Fruit fly (Drosophila melanogaster): ENCODE measurements around the gene CG33710.

Gene CG33710

dm6 chr3L:19928435-19929011, 24.1 kb downstream of the CG33710 start, which contains the start of the genes CG8004 and RhoGDI (continued):
- TF ChIP-seq CG13123 (GFP tag; optimal IDR thresholded peaks at IDR 0.05), result peak; percentile 45
- TF ChIP-seq Sry-β (GFP tag; optimal IDR thresholded peaks at IDR 0.05), result no peak
- no peak for TF ChIP-seq z (GFP tag; IDR thresholded peaks at IDR 0.05)
- peak; percentile 72 for TF ChIP-seq CoRest (tag; optimal IDR thresholded peaks at IDR 0.05)
- TF ChIP-seq kah (GFP tag; optimal IDR thresholded peaks at IDR 0.05), result no peak
- 0 out of 2 replicates have a peak, but pooled peaks have one; percentile 14 for TF ChIP-seq CG14667 (GFP tag; IDR thresholded peaks at IDR 0.05)
- no peak for TF ChIP-seq ash1 (GFP tag; optimal IDR thresholded peaks at IDR 0.05)
- TF ChIP-seq Adf1 (GFP tag; IDR thresholded peaks at IDR 0.05), result no peak
- no peak for TF ChIP-seq CG14860 (GFP tag; IDR thresholded peaks at IDR 0.05; ENCODE audit: partially characterized antibody)
- no peak for TF ChIP-seq CG6813 (GFP tag; optimal IDR thresholded peaks at IDR 0.05)
- peak; percentile 59; the same call in 2 of the 3 replicates for TF ChIP-seq tgo (GFP tag; IDR thresholded peaks at IDR 0.05)

dm6 chr3L:19924771-19925304, 27.8 kb downstream of the CG33710 start, which contains the start of gene Grasp65:
Grasp65 (plus strand) TSS chr3L:19924943.
- TF ChIP-seq CG30431 (GFP tag; optimal IDR thresholded peaks at IDR 0.05) (no peak), CG11247 (GFP tag; IDR thresholded peaks at IDR 0.05) (no peak), CG2116 (GFP tag; optimal IDR thresholded peaks at IDR 0.05) (no peak), CG12391 (tag; optimal IDR thresholded peaks at IDR 0.05) (peak; percentile 35), z (GFP tag; IDR thresholded peaks at IDR 0.05) (no peak), BEAF-32 (GFP tag; optimal IDR thresholded peaks at IDR 0.05) (peak; percentile 5), CG15479 (GFP tag; optimal IDR thresholded peaks at IDR 0.05) (no peak), D19A (tag; optimal IDR thresholded peaks at IDR 0.05) (peak; percentile 21), PHDP (tag; optimal IDR thresholded peaks at IDR 0.05) (peak; percentile 32), CG6254 (GFP tag; optimal IDR thresholded peaks at IDR 0.05) (no peak), Nf-YA (GFP tag; IDR thresholded peaks at IDR 0.05) (no peak), CG12659 (GFP tag; optimal IDR thresholded peaks at IDR 0.05) (peak; percentile 39), her (GFP tag; optimal IDR thresholded peaks at IDR 0.05) (peak; percentile 15), Ravus (GFP tag; IDR thresholded peaks at IDR 0.05) (no peak), Dek (tag; optimal IDR thresholded peaks at IDR 0.05) (peak; percentile 32), Ets65A (GFP tag) (peak; percentile 23), mld (GFP tag; IDR thresholded peaks at IDR 0.05; ENCODE audit: partially characterized antibody) (no peak), Elba2 (GFP tag; optimal IDR thresholded peaks at IDR 0.05) (peak; percentile 55), CG6765 (GFP tag; optimal IDR thresholded peaks at IDR 0.05) (peak; percentile 33), CG10147 (GFP tag; optimal IDR thresholded peaks at IDR 0.05) (peak; percentile 28), gcm2 (GFP tag; optimal IDR thresholded peaks at IDR 0.05) (no peak), Nf-YC (tag; optimal IDR thresholded peaks at IDR 0.05) (peak; percentile 77), br (optimal IDR thresholded peaks at IDR 0.05) (no peak), Scr (GFP tag; IDR thresholded peaks at IDR 0.05; ENCODE audit: partially characterized antibody) (no peak), CG17912 (GFP tag; optimal IDR thresholded peaks at IDR 0.05) (no peak), phol (tag; optimal IDR thresholded peaks at IDR 0.05) (peak; percentile 29), CG7963 (GFP tag; IDR thresholded peaks at IDR 0.05; ENCODE audit: partially characterized antibody) (no peak), CG18262 (tag; optimal IDR thresholded peaks at IDR 0.05) (peak; percentile 38), NK7.1 (GFP tag; optimal IDR thresholded peaks at IDR 0.05) (no peak), CG4360 (GFP tag; IDR thresholded peaks at IDR 0.05) (no peak), nerfin-1 (tag; optimal IDR thresholded peaks at IDR 0.05) (peak; percentile 14), sug (tag; optimal IDR thresholded peaks at IDR 0.05) (peak; percentile 27), corto (GFP tag; optimal IDR thresholded peaks at IDR 0.05) (no peak), ttk (GFP tag; IDR thresholded peaks at IDR 0.05) (no peak), CG13296 (GFP tag; optimal IDR thresholded peaks at IDR 0.05) (peak; percentile 31), ERR (GFP tag; optimal IDR thresholded peaks at IDR 0.05) (no peak), CG13424 (tag; optimal IDR thresholded peaks at IDR 0.05) (peak; percentile 17), trem (tag; optimal IDR thresholded peaks at IDR 0.05) (peak; percentile 18)

Data from whole organism, embryonic.